Worm (Caenorhabditis elegans): ENCODE measurements around the gene Y54G2A.44.
A peak's percentile ranks its signal among the peaks of the same experiment; 100 is the strongest.

Y54G2A.44 gene

DNA sequence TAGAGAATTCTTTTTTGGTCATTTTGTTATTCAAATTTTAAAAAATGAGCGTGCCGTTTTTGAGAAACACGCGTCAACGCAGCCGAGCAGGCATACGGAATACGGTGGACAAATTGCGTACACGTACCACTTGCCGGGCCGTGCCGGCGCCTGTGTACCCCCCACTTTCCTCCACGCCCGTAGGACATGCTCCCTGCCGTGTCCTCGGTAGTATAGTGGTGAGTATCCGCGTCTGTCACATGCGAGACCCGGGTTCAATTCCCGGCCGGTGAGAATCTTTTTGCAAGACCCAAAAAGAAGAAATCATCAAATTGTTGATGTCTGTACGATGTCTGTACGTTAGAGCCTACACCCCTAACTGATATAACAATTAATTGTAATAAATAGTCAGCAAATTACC, 6.5 kb downstream of the Y54G2A.44 start (continued):
- TF ChIP-seq him-1 (tag; optimal IDR thresholded peaks at IDR 0.05) (no peak), hmg-1.2 (GFP tag; IDR thresholded peaks at IDR 0.05) (peak; percentile 59), tbx-9 (tag; optimal IDR thresholded peaks at IDR 0.05; ENCODE audit: borderline replicate concordance) (no peak), dox-1 (GFP tag; IDR thresholded peaks at IDR 0.05) (peak; percentile 68), B0336.3 (GFP tag; IDR thresholded peaks at IDR 0.05) (no peak), F39B2.1 (GFP tag; IDR thresholded peaks at IDR 0.05) (no peak), zfh-2 (GFP tag; conservative IDR thresholded peaks at IDR 0.05) (peak; percentile 54), attf-6 (GFP tag; IDR thresholded peaks at IDR 0.05) (0 out of 2 replicates have a peak, but pooled peaks have one; percentile 30), egl-44 (GFP tag; IDR thresholded peaks at IDR 0.05) (peak; percentile 60; the same call in 1 of the 2 replicates), die-1 (tag; optimal IDR thresholded peaks at IDR 0.05) (no peak), ceh-58 (GFP tag; IDR thresholded peaks at IDR 0.05) (no peak), mxl-1 (tag; optimal IDR thresholded peaks at IDR 0.05) (no peak), F52B5.7 (tag; optimal IDR thresholded peaks at IDR 0.05) (peak; percentile 4), ztf-25 (GFP tag; IDR thresholded peaks at IDR 0.05) (no peak), unc-62 (GFP tag; optimal IDR thresholded peaks at IDR 0.05) (no peak), ceh-79 (tag; optimal IDR thresholded peaks at IDR 0.05) (no peak), snpc-3.4 (tag; optimal IDR thresholded peaks at IDR 0.05) (no peak), F57A8.1 (GFP tag; optimal IDR thresholded peaks at IDR 0.05) (no peak), ceh-100 (GFP tag; IDR thresholded peaks at IDR 0.05) (no peak), Y79H2A.3 (GFP tag; conservative IDR thresholded peaks at IDR 0.05) (no peak), lag-1 (GFP tag; IDR thresholded peaks at IDR 0.05) (no peak), F33H1.4 (GFP tag; IDR thresholded peaks at IDR 0.05) (peak; percentile 35; the same call in 1 of the 2 replicates), Y95B8A.8 (GFP tag; IDR thresholded peaks at IDR 0.05) (no peak), C17E4.6 (GFP tag; IDR thresholded peaks at IDR 0.05) (no peak), cebp-1 (GFP tag; IDR thresholded peaks at IDR 0.05) (no peak), cebp-1 (tag; optimal IDR thresholded peaks at IDR 0.05) (no peak), ztf-18 (tag; optimal IDR thresholded peaks at IDR 0.05) (peak; percentile 17), ccch-3 (GFP tag; optimal IDR thresholded peaks at IDR 0.05) (no peak), C06A6.2 (GFP tag; conservative IDR thresholded peaks at IDR 0.05) (no peak), ceh-91 (GFP tag; IDR thresholded peaks at IDR 0.05) (no peak), B0019.2 (GFP tag; conservative IDR thresholded peaks at IDR 0.05) (0 out of 2 replicates have a peak, but pooled peaks have one; percentile 8), F57C9.4 (tag; optimal IDR thresholded peaks at IDR 0.05) (no peak), F23B12.7 (tag; optimal IDR thresholded peaks at IDR 0.05; ENCODE audit: insufficient read depth) (no peak), let-607 (tag; optimal IDR thresholded peaks at IDR 0.05) (peak in 1 of 2 experiments; percentile 10), K11D2.4 (GFP tag; IDR thresholded peaks at IDR 0.05) (no peak), ztf-22 (GFP tag; optimal IDR thresholded peaks at IDR 0.05) (no peak), snpc-4 (GFP tag; optimal IDR thresholded peaks at IDR 0.05) (no peak), snpc-4 (tag; optimal IDR thresholded peaks at IDR 0.05) (peak in 1 of 4 experiments; percentile 31), Y53F4B.3 (GFP tag; IDR thresholded peaks at IDR 0.05) (no peak), rpc-1 (optimal IDR thresholded peaks at IDR 0.05) (peak; percentile 46), rpc-1 (tag; optimal IDR thresholded peaks at IDR 0.05) (peak; percentile 72), zim-3 (tag; optimal IDR thresholded peaks at IDR 0.05) (no peak), aptf-2 (GFP tag; conservative IDR thresholded peaks at IDR 0.05) (no peak), attf-5 (GFP tag; optimal IDR thresholded peaks at IDR 0.05) (no peak), lsl-1 (GFP tag; optimal IDR thresholded peaks at IDR 0.05) (peak; percentile 7), ztf-3 (GFP tag; optimal IDR thresholded peaks at IDR 0.05) (no peak), Y56A3A.18 (GFP tag; IDR thresholded peaks at IDR 0.05) (0 out of 2 replicates have a peak, but pooled peaks have one; percentile 29), nhr-90 (tag; optimal IDR thresholded peaks at IDR 0.05) (peak; percentile 24), hlh-12 (tag; optimal IDR thresholded peaks at IDR 0.05) (no peak), sdz-38 (tag; optimal IDR thresholded peaks at IDR 0.05) (no peak)

Data from whole organism, young adult.